Worm (Caenorhabditis elegans): Measurements from ENCODE around the gene C14B1.12.
A peak's percentile ranks its signal among the peaks of the same experiment; 100 is the strongest.

C14B1.12 gene

DNA sequence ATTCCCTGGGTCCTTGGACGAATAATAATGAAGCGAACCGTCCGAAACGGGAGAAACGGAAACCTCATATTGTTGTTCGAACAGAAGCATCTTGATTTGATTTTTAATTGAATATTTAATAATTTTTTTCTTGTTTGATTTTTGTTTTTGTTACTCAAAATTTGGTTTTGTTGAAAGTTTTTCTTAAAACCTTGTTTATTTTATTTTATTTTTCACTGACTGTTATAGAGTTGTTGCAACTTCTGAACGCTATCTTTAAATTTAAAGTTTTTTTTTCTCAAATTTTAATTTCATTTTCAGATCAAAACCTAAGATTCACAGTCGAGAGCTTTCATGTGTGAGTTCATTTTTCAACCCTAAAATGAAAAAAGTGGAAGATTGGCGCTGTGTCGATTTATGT lies 15.8 kb downstream of the C14B1.12 start, which contains the start of gene alkb-8:
alkb-8 (plus strand) TSS at position 301 of the 400 bp plus-strand sequence.
- no peak for TF ChIP-seq lsy-2 (tag; optimal IDR thresholded peaks at IDR 0.05)
- TF ChIP-seq ceh-39 (tag; optimal IDR thresholded peaks at IDR 0.05) = no peak
- TF ChIP-seq zip-8 (tag; optimal IDR thresholded peaks at IDR 0.05) = no peak
- no peak for TF ChIP-seq ztf-11 (tag; optimal IDR thresholded peaks at IDR 0.05)
- no peak for TF ChIP-seq cnd-1 (tag; optimal IDR thresholded peaks at IDR 0.05)
- TF ChIP-seq sptf-1 (tag; optimal IDR thresholded peaks at IDR 0.05) = no peak
- TF ChIP-seq nhr-28 (tag; optimal IDR thresholded peaks at IDR 0.05) = no peak
- TF ChIP-seq ces-1 (GFP tag; optimal IDR thresholded peaks at IDR 0.05) = no peak
- no peak for TF ChIP-seq bed-3 (GFP tag; optimal IDR thresholded peaks at IDR 0.05)
- no peak for TF ChIP-seq ceh-43 (GFP tag; optimal IDR thresholded peaks at IDR 0.05)
- no peak for TF ChIP-seq mep-1 (tag; optimal IDR thresholded peaks at IDR 0.05)
- TF ChIP-seq M03D4.4 (tag; optimal IDR thresholded peaks at IDR 0.05) = no peak
- no peak for TF ChIP-seq sem-2 (GFP tag; optimal IDR thresholded peaks at IDR 0.05)
- TF ChIP-seq elt-3 (tag; optimal IDR thresholded peaks at IDR 0.05) = no peak
- TF ChIP-seq mls-2 (tag; optimal IDR thresholded peaks at IDR 0.05) = no peak
- no peak for TF ChIP-seq unc-120 (tag; optimal IDR thresholded peaks at IDR 0.05; ENCODE audit: poor library complexity, severe bottlenecking)
- no peak for TF ChIP-seq pha-4 (tag; optimal IDR thresholded peaks at IDR 0.05)
- no peak for TF ChIP-seq snpc-4 (tag; optimal IDR thresholded peaks at IDR 0.05)
- no peak for TF ChIP-seq elt-1 (tag; optimal IDR thresholded peaks at IDR 0.05; ENCODE audit: borderline replicate concordance, insufficient read depth)

DNA sequence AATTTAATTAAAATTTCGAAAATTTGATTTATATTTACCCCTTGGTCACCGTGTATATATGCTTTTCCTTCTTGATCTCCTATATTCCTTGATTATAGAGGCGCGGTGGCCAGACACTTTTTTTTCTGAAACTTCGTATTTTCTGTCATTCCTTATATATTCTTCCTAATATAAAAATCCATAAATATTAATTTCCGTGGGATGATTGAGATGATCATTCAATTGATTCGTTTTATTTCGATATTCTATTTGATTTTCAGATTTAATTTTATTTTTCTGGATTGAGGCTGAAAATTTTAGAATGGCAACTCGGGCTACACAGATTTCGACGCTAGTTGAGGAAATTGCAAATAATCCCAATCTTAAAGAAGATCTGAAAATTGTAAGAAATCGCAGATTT lies 18.2 kb downstream of the C14B1.12 start, which contains the start of gene dph-1:
dph-1 (plus strand) TSS at position 301 of the 400 bp plus-strand sequence.
- no peak for TF ChIP-seq ceh-83 (GFP tag; optimal IDR thresholded peaks at IDR 0.05)
- TF ChIP-seq pha-4 (tag; optimal IDR thresholded peaks at IDR 0.05) = no peak
- TF ChIP-seq snpc-4 (tag; optimal IDR thresholded peaks at IDR 0.05) = no peak

DNA sequence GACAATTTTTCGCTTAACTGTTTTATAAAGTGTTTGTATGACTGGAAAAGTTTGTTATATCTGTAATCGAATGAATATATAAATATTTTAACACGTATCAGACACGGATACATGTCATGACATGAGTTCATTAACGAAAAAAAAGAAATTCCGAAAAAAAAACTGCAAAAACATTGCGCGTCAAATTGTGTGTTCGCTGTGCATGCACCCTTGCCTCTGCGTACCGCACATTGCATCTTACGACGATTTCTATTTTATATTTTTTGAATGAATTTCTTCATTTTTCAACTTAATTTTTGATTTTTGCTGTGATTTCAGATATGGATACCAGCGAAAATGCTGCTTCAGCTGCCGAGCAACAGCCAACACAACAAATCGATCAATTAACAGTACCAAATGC lies 19.8 kb downstream of the C14B1.12 start, which contains the start of gene wdr-5.1:
wdr-5.1 (plus strand) TSS at position 319 of the 400 bp plus-strand sequence.
- TF ChIP-seq sptf-1 (tag; optimal IDR thresholded peaks at IDR 0.05) (no peak), ces-1 (GFP tag; optimal IDR thresholded peaks at IDR 0.05) (peak; percentile 12), lsy-2 (tag; optimal IDR thresholded peaks at IDR 0.05) (peak; percentile 55), hlh-1 (tag; optimal IDR thresholded peaks at IDR 0.05) (no peak)

DNA sequence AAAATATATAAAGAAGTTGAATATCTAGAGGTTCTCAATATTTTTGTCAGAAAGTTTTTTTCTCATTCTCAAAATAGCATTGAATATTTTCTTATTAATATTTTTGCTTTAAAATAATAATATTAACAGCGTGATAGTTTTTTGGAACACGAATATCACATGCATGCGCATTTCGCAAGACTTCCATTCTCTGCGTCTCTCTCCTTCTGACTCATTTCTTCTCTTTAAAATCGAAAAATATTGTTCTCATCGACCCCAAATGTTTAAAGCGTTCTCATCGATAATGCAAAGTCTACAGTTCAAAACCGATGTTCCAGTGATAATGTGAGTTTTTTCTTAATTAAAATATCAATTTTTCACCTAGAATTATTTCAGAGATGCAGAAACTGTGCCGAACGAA lies 21.4 kb downstream of the C14B1.12 start, which contains the start of gene C14B1.3:
C14B1.3 (plus strand) TSS at position 168 of the 400 bp plus-strand sequence.
- TF ChIP-seq lsy-2 (tag; optimal IDR thresholded peaks at IDR 0.05) (peak; percentile 5), drap-1 (GFP tag; optimal IDR thresholded peaks at IDR 0.05) (no peak), sptf-1 (tag; optimal IDR thresholded peaks at IDR 0.05) (no peak)

DNA sequence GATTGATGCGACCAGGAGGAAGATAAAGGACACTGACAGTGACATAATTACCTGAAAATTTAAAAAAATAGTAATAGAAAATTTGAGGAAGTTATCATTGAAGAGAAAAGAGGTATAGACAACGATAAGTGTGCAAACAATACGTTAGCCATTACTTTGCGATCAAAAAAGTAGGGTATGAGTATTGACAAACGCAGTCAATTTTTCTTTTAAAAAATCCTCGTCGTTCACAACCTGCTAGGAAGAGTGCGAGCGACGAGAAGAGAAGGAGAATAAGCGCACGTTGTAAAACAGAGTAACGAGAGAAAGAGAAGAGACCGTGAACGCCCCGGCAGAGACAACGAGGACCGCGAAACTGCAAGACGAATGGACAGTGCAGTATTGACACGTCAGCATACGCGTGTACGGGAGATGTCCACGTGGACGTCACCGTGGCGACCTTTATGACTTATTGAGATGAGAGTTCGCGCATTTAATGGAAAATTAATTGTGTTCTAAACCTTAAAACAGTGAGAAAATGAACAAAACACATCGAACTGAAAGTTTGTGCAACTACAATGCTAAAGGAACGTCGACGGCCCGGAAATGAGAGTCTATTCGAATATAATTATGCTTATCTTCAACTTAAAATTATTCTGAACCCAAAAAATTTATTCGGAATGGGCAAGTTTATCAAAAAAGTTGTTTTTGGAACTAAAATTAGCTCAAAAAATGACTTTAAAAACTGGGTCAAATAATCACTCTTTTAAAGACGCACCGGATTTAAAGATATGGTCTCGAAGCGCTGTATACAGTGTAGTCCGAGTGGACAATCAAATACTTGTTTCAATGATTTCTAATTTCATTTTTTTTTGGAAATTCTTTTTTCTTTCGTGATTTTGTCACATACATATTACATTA lies 23.1 kb downstream of the C14B1.12 start, which contains the start of the genes pdi-1 and C14B1.2:
pdi-1 (minus strand) TSS at position 51 of the 900 bp plus-strand sequence.
C14B1.2 (plus strand) TSS at position 850 of the 900 bp plus-strand sequence.
- TF ChIP-seq blmp-1 (tag; optimal IDR thresholded peaks at IDR 0.05) = no peak
- TF ChIP-seq nhr-2 (tag; optimal IDR thresholded peaks at IDR 0.05) = peak; percentile 63
- peak; percentile 16 for TF ChIP-seq sptf-1 (tag; optimal IDR thresholded peaks at IDR 0.05)
- peak; percentile 18 for TF ChIP-seq M03D4.4 (tag; optimal IDR thresholded peaks at IDR 0.05)
- TF ChIP-seq ceh-39 (tag; optimal IDR thresholded peaks at IDR 0.05) = no peak
- TF ChIP-seq ham-2 (GFP tag; optimal IDR thresholded peaks at IDR 0.05) = peak; percentile 50

DNA sequence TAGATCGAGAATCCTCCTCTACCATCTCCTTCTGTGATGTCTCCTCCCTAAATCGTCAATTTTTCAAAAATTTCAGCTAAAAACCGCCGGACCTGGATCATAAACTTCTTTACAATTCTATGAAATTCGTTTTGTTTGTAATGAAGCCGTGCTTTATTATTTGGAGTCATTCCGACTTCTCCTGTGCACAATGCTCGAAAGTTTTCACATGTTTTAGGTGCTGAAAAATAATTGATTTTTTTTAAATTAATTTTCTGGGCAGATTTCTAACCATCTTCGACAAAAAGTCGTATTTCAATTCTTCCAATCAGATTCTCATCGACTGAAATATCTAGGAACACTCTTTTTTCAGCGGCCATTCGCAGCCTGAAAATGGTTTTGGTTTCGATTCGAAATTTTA lies 25.5 kb downstream of the C14B1.12 start, which contains the start of gene cyn-9:
cyn-9 (minus strand) TSS at position 366 of the 400 bp plus-strand sequence.
- TF ChIP-seq lsy-2 (tag; optimal IDR thresholded peaks at IDR 0.05) = no peak
- no peak for TF ChIP-seq drap-1 (GFP tag; optimal IDR thresholded peaks at IDR 0.05)
- TF ChIP-seq cnd-1 (tag; optimal IDR thresholded peaks at IDR 0.05) = no peak
- TF ChIP-seq nhr-2 (tag; optimal IDR thresholded peaks at IDR 0.05) = no peak
- TF ChIP-seq sptf-1 (tag; optimal IDR thresholded peaks at IDR 0.05) = no peak
- TF ChIP-seq mep-1 (tag; optimal IDR thresholded peaks at IDR 0.05) = no peak
- no peak for TF ChIP-seq unc-120 (tag; optimal IDR thresholded peaks at IDR 0.05; ENCODE audit: poor library complexity, severe bottlenecking)
